Worm (Caenorhabditis elegans): ENCODE results near the gene gck-3.

- TF ChIP-seq W03F9.2 (tag; optimal IDR thresholded peaks at IDR 0.05): no peak
- TF ChIP-seq him-1 (tag; optimal IDR thresholded peaks at IDR 0.05): no peak
- TF ChIP-seq dao-5 (tag; optimal IDR thresholded peaks at IDR 0.05): no peak
These were observed 34.9 kb downstream of the gck-3 start for ce11 chrV:17931795-17932194.
